Fruit fly (Drosophila melanogaster): ENCODE data around the gene CG3862.

dm6 chr2L:827516-828362 lies 2.1 kb upstream of the CG3862 start:
- TF ChIP-seq jim (GFP tag; optimal IDR thresholded peaks at IDR 0.05) (no peak), foxo (GFP tag; optimal IDR thresholded peaks at IDR 0.05) (peak in 1 of 2 experiments; percentile 18)

Data from whole organism, wandering third instar larva.